Worm (Caenorhabditis elegans) whole organism, late embryonic: ENCODE data around the gene srw-57.

Experiments used
- ama-1 ChIP-seq: fragments of 150-350 bp; optimal IDR thresholded peaks from 2 replicates; lab custom pipeline; 2014
- ceh-30 ChIP-seq: fragments of 150-350 bp; optimal IDR thresholded peaks from 2 replicates; lab custom pipeline; 2014; ENCODE audit warnings: missing biosample characterization, missing genetic modification characterization
- dve-1 ChIP-seq: sonication (generic microtip); optimal IDR thresholded peaks from 2 replicates; lab custom pipeline; 2017; ENCODE audit warnings: antibody characterized with exemption, mild to moderate bottlenecking, missing genetic modification characterization, missing compliant biosample characterization
- lim-6 ChIP-seq: sonication (generic microtip); optimal IDR thresholded peaks from 2 replicates; lab custom pipeline; 2016; ENCODE audit warnings: missing genetic modification characterization, missing compliant biosample characterization
- npax-4 ChIP-seq: sonication (generic microtip); optimal IDR thresholded peaks from 2 replicates; lab custom pipeline; 2016; ENCODE audit warnings: missing genetic modification characterization, missing compliant biosample characterization
- ttx-3 ChIP-seq: sonication (generic microtip); optimal IDR thresholded peaks from 2 replicates; lab custom pipeline; 2016; ENCODE audit warnings: missing genetic modification reagents, missing genetic modification characterization, missing compliant biosample characterization
- zip-5 ChIP-seq: sonication (generic microtip); optimal IDR thresholded peaks from 2 replicates; lab custom pipeline; 2016; ENCODE audit warnings: missing genetic modification characterization, missing compliant biosample characterization

- TF ChIP-seq lim-6 (tag; lab: Kevin White, UChicago) (no peak), ceh-30 (tag; lab: Kevin White, UChicago) (no peak), dve-1 (no peak), npax-4 (tag; lab: Kevin White, UChicago) (no peak), zip-5 (tag; lab: Kevin White, UChicago) (no peak), ttx-3 (tag; lab: Kevin White, UChicago) (no peak), ama-1 (no peak)
Measured at ce11 chrV:15940254-15940653, 14.6 kb downstream of the srw-57 start, which contains the start of gene srw-55.
